Fruit fly (Drosophila melanogaster) whole organism, adult: ENCODE results near the gene CG6867.

ENCODE experiments used
- CG11617 ChIP-seq: fragments of 200-800 bp; sonication (Bioruptor generic); optimal IDR thresholded peaks from 2 replicates; lab custom pipeline; 2017; ENCODE audit warnings: mild to moderate bottlenecking, missing biosample characterization, missing genetic modification reagents, missing genetic modification characterization
- CG12768 ChIP-seq: fragments of 200-800 bp; sonication (Bioruptor generic); optimal IDR thresholded peaks from 2 replicates; lab custom pipeline; 2017; ENCODE audit warnings: missing biosample characterization, missing genetic modification characterization, mild to moderate bottlenecking, moderate library complexity, missing genetic modification reagents
- CG14711 ChIP-seq: fragments of 200-800 bp; sonication (Bioruptor generic); optimal IDR thresholded peaks from 2 replicates; lab custom pipeline; 2018; ENCODE audit warnings: missing biosample characterization, mild to moderate bottlenecking, missing genetic modification characterization, moderate library complexity
- CG1620 ChIP-seq: fragments of 200-800 bp; sonication (Bioruptor generic); optimal IDR thresholded peaks from 2 replicates; lab custom pipeline; 2016; ENCODE audit warnings: missing biosample characterization, missing genetic modification characterization
- CG33017 ChIP-seq: fragments of 200-800 bp; sonication (Bioruptor generic); optimal IDR thresholded peaks from 2 replicates; lab custom pipeline; 2018; ENCODE audit warnings: missing biosample characterization, mild to moderate bottlenecking, missing genetic modification characterization, moderate library complexity
- CG5204 ChIP-seq: fragments of 200-800 bp; sonication (Bioruptor generic); optimal IDR thresholded peaks from 2 replicates; lab custom pipeline; 2016; ENCODE audit warnings: missing biosample characterization, missing genetic modification characterization
- CG7045 ChIP-seq: fragments of 200-800 bp; sonication (Bioruptor generic); optimal IDR thresholded peaks from 2 replicates; lab custom pipeline; 2017; ENCODE audit warnings: missing biosample characterization, mild to moderate bottlenecking, missing genetic modification characterization
- CG7101 ChIP-seq: fragments of 200-800 bp; sonication (Bioruptor generic); optimal IDR thresholded peaks from 2 replicates; lab custom pipeline; 2018; ENCODE audit warnings: missing biosample characterization, mild to moderate bottlenecking, missing genetic modification characterization, moderate library complexity
- Clk ChIP-seq: fragments of 200-800 bp; sonication (Bioruptor generic); optimal IDR thresholded peaks from 2 replicates; lab custom pipeline; 2017; ENCODE audit warnings: missing biosample characterization, missing genetic modification characterization
- Crg-1 ChIP-seq: fragments of 200-800 bp; sonication (Bioruptor generic); optimal IDR thresholded peaks from 2 replicates; lab custom pipeline; 2016; ENCODE audit warnings: missing biosample characterization, missing genetic modification characterization
- Hr96 ChIP-seq: fragments of 200-800 bp; sonication (Bioruptor generic); optimal IDR thresholded peaks from 2 replicates; lab custom pipeline; 2016; ENCODE audit warnings: missing biosample characterization, missing genetic modification characterization
- Mnt ChIP-seq: fragments of 200-800 bp; sonication (Bioruptor generic); optimal IDR thresholded peaks from 2 replicates; lab custom pipeline; 2016; ENCODE audit warnings: missing biosample characterization, mild to moderate bottlenecking, missing genetic modification characterization
- bab1 ChIP-seq: fragments of 200-800 bp; sonication (Bioruptor generic); optimal IDR thresholded peaks from 3 replicates; lab custom pipeline; 2019; ENCODE audit warnings: missing biosample characterization, mild to moderate bottlenecking, missing genetic modification characterization, moderate library complexity
- cic ChIP-seq: fragments of 200-800 bp; sonication (Bioruptor generic); optimal IDR thresholded peaks from 2 replicates; lab custom pipeline; 2017; ENCODE audit warnings: missing biosample characterization, mild to moderate bottlenecking, missing genetic modification characterization, moderate library complexity
- cnc ChIP-seq, 2 experiments: fragments of >200 bp; optimal IDR thresholded peaks; 2 replicates each; lab custom pipeline; 2017
- kay ChIP-seq: fragments of 200-800 bp; sonication (Bioruptor generic); peaks from one replicate; lab custom pipeline; 2016; ENCODE audit warnings: missing biosample characterization, missing genetic modification characterization, borderline replicate concordance
- ovo ChIP-seq: fragments of 200-800 bp; sonication (Bioruptor generic); optimal IDR thresholded peaks from 2 replicates; lab custom pipeline; 2016; ENCODE audit warnings: missing biosample characterization, missing genetic modification characterization
- pad ChIP-seq: fragments of 200-800 bp; sonication (Bioruptor generic); optimal IDR thresholded peaks from 3 replicates; lab custom pipeline; 2017; ENCODE audit warnings: missing biosample characterization, missing genetic modification characterization, mild to moderate bottlenecking, moderate library complexity, missing genetic modification reagents
- tj ChIP-seq: fragments of 200-800 bp; sonication (Bioruptor generic); optimal IDR thresholded peaks from 3 replicates; lab custom pipeline; 2017; ENCODE audit warnings: missing biosample characterization, mild to moderate bottlenecking, missing genetic modification characterization, moderate library complexity
- toe ChIP-seq: fragments of 200-800 bp; sonication (Bioruptor generic); optimal IDR thresholded peaks from 2 replicates; lab custom pipeline; 2016; ENCODE audit warnings: missing biosample characterization, missing genetic modification characterization

The CG6867 gene

dm6 chrX:18023615-18024163 lies at the start of gene CG6867:
Gene CG6867, plus strand, starts transcription at chrX:18023870.
- TF ChIP-seq CG5204 (GFP tag; lab: Kevin White, UChicago), result no peak
- TF ChIP-seq kay, result no peak
- no peak for TF ChIP-seq CG12768 (GFP tag; lab: Kevin White, UChicago)

- TF ChIP-seq CG11617 (no peak), cnc (optimal IDR thresholded peaks at IDR 0.05; lab: Kevin White, UChicago) (no peak), toe (GFP tag; lab: Kevin White, UChicago) (no peak), Hr96 (GFP tag; lab: Kevin White, UChicago) (no peak), CG12768 (GFP tag; lab: Kevin White, UChicago) (no peak), cic (GFP tag; lab: Kevin White, UChicago) (no peak), CG5204 (GFP tag; lab: Kevin White, UChicago) (no peak), Clk (no peak), tj (GFP tag; lab: Kevin White, UChicago) (no peak), CG14711 (tag; lab: Kevin White, UChicago) (no peak), Crg-1 (no peak), Mnt (no peak), CG7101 (no peak), bab1 (GFP tag; lab: Kevin White, UChicago) (no peak), CG7045 (no peak), pad (GFP tag; lab: Kevin White, UChicago) (no peak)
Observed at dm6 chrX:17995535-17995934, 28.1 kb upstream of the CG6867 start.

- TF ChIP-seq CG5204 (GFP tag; lab: Kevin White, UChicago) (no peak), tj (GFP tag; lab: Kevin White, UChicago) (no peak), Clk (no peak), CG11617 (no peak), CG1620 (GFP tag; lab: Kevin White, UChicago) (no peak), pad (GFP tag; lab: Kevin White, UChicago) (no peak), ovo (GFP tag; lab: Kevin White, UChicago) (no peak), CG7045 (peak; percentile 52)
Observed at dm6 chrX:18003772-18004569, 19.7 kb upstream of the CG6867 start.

dm6 chrX:18007506-18007905 lies 16.2 kb upstream of the CG6867 start, which contains the start of gene CG12672:
Gene CG12672, minus strand, starts transcription at chrX:18007606.
- TF ChIP-seq pad (GFP tag; lab: Kevin White, UChicago) (no peak), cnc (optimal IDR thresholded peaks at IDR 0.05; lab: Kevin White, UChicago) (no peak), CG12768 (GFP tag; lab: Kevin White, UChicago) (no peak), ovo (GFP tag; lab: Kevin White, UChicago) (no peak), toe (GFP tag; lab: Kevin White, UChicago) (no peak), CG11617 (no peak), bab1 (GFP tag; lab: Kevin White, UChicago) (no peak), Hr96 (GFP tag; lab: Kevin White, UChicago) (no peak), tj (GFP tag; lab: Kevin White, UChicago) (no peak), CG7101 (no peak), Mnt (no peak), CG33017 (tag; lab: Kevin White, UChicago) (no peak), cic (GFP tag; lab: Kevin White, UChicago) (no peak), CG7045 (no peak), Clk (no peak), kay (no peak)

dm6 chrX:18009438-18009837 lies 14.2 kb upstream of the CG6867 start:
- TF ChIP-seq CG7045 (no peak), Crg-1 (no peak), bab1 (GFP tag; lab: Kevin White, UChicago) (no peak), Mnt (no peak), kay (no peak), ovo (GFP tag; lab: Kevin White, UChicago) (no peak), Hr96 (GFP tag; lab: Kevin White, UChicago) (no peak)

- TF ChIP-seq Clk (no peak), CG33017 (tag; lab: Kevin White, UChicago) (no peak), kay (no peak), Hr96 (GFP tag; lab: Kevin White, UChicago) (no peak), CG11617 (no peak), CG5204 (GFP tag; lab: Kevin White, UChicago) (no peak), cnc (optimal IDR thresholded peaks at IDR 0.05; lab: Kevin White, UChicago) (no peak), CG1620 (GFP tag; lab: Kevin White, UChicago) (no peak), Mnt (no peak)
Observed at dm6 chrX:18014601-18015000, 9.1 kb upstream of the CG6867 start.

- no peak for TF ChIP-seq CG1620 (GFP tag; lab: Kevin White, UChicago)
- no peak for TF ChIP-seq bab1 (GFP tag; lab: Kevin White, UChicago)
Observed at dm6 chrX:18018437-18019100, 5.1 kb upstream of the CG6867 start.
